Worm (Caenorhabditis elegans) whole organism, late embryonic: ENCODE results near the gene fbxb-18.

Experiments used
- Y22D7AL.16 ChIP-seq: sonication (generic microtip); optimal IDR thresholded peaks from 2 replicates; lab custom pipeline; 2016; ENCODE audit warnings: missing genetic modification characterization, missing compliant biosample characterization
- ama-1 ChIP-seq: fragments of 150-350 bp; optimal IDR thresholded peaks from 2 replicates; lab custom pipeline; 2014
- ceh-22 ChIP-seq: sonication (generic microtip); optimal IDR thresholded peaks from 2 replicates; lab custom pipeline; 2017; ENCODE audit warnings: missing biosample characterization, missing genetic modification characterization
- ceh-48 ChIP-seq: sonication (generic microtip); optimal IDR thresholded peaks from 2 replicates; lab custom pipeline; 2016; ENCODE audit warnings: missing genetic modification characterization, inconsistent platforms, missing compliant biosample characterization
- dmd-4 ChIP-seq: sonication (generic microtip); optimal IDR thresholded peaks from 2 replicates; lab custom pipeline; 2016; ENCODE audit warnings: borderline replicate concordance, missing genetic modification characterization, missing compliant biosample characterization
- fkh-10 ChIP-seq: fragments of 150-350 bp; optimal IDR thresholded peaks from 2 replicates; lab custom pipeline; 2014; ENCODE audit warnings: missing biosample characterization, missing genetic modification reagents, missing genetic modification characterization
- gmeb-2 ChIP-seq: sonication (generic microtip); optimal IDR thresholded peaks from 2 replicates; lab custom pipeline; 2016; ENCODE audit warnings: missing genetic modification characterization, inconsistent platforms, missing compliant biosample characterization
- hlh-13 ChIP-seq: fragments of 200-800 bp; sonication (Bioruptor generic); optimal IDR thresholded peaks from 2 replicates; lab custom pipeline; 2018; ENCODE audit warnings: mild to moderate bottlenecking, missing genetic modification characterization, missing compliant biosample characterization
- hlh-15 ChIP-seq: sonication (generic microtip); optimal IDR thresholded peaks from 2 replicates; lab custom pipeline; 2016; ENCODE audit warnings: missing genetic modification characterization, missing compliant biosample characterization
- nhr-11 ChIP-seq: fragments of 150-350 bp; optimal IDR thresholded peaks from 2 replicates; lab custom pipeline; 2014; ENCODE audit warnings: missing biosample characterization, missing genetic modification characterization
- pha-4 ChIP-seq: fragments of 150-350 bp; optimal IDR thresholded peaks from 2 replicates; lab custom pipeline; 2018; ENCODE audit warnings: missing biosample characterization, missing genetic modification reagents, missing genetic modification characterization
- sdc-2 ChIP-seq: sonication (generic microtip); optimal IDR thresholded peaks from 2 replicates; lab custom pipeline; 2016; ENCODE audit warnings: missing genotype, missing genetic modification characterization, missing compliant biosample characterization
- syd-9 ChIP-seq: sonication (generic microtip); optimal IDR thresholded peaks from 2 replicates; lab custom pipeline; 2016; ENCODE audit warnings: mild to moderate bottlenecking, missing genetic modification characterization, moderate library complexity, missing compliant biosample characterization
- unc-86 ChIP-seq: sonication (generic microtip); optimal IDR thresholded peaks from 2 replicates; lab custom pipeline; 2016; ENCODE audit warnings: missing genetic modification characterization, missing compliant biosample characterization

- TF ChIP-seq gmeb-2 (tag; lab: Kevin White, UChicago) (no peak), fkh-10 (no peak), pha-4 (tag; lab: Kevin White, UChicago) (no peak), unc-86 (no peak), hlh-13 (GFP tag; lab: Kevin White, UChicago) (no peak), Y22D7AL.16 (tag; lab: Kevin White, UChicago) (no peak), hlh-15 (tag; lab: Kevin White, UChicago) (no peak), dmd-4 (tag; lab: Kevin White, UChicago) (no peak), ceh-22 (tag; lab: Kevin White, UChicago) (no peak), ceh-48 (tag; lab: Kevin White, UChicago) (no peak), syd-9 (no peak), nhr-11 (tag; lab: Kevin White, UChicago) (no peak), ama-1 (lab: Kevin White, UChicago) (no peak), sdc-2 (tag; lab: Kevin White, UChicago) (no peak)
These were observed 24.2 kb upstream of the fbxb-18 start, which contains the start of gene btb-7 for ce11 chrII:1712938-1713337.
